Worm (Caenorhabditis elegans) whole organism, early embryonic: ENCODE results near the gene F36D4.1.
"Not testable (repeated sequence)": the region's sequence is repeated elsewhere in the genome, so short reads cannot be mapped to it uniquely, and the experiment has no call there.

Experiments
- B0310.2 ChIP-seq: sonication (generic microtip); optimal IDR thresholded peaks from 2 replicates; lab custom pipeline; 2016; ENCODE audit warnings: mild to moderate bottlenecking, missing genetic modification characterization, missing compliant biosample characterization
- F13C5.2 ChIP-seq: sonication (generic microtip); optimal IDR thresholded peaks from 2 replicates; lab custom pipeline; 2017; ENCODE audit warnings: mild to moderate bottlenecking, missing genetic modification characterization, inconsistent platforms, missing compliant biosample characterization
- aly-1 ChIP-seq: sonication (generic microtip); optimal IDR thresholded peaks from 2 replicates; lab custom pipeline; 2016; ENCODE audit warnings: missing genetic modification characterization, missing compliant biosample characterization
- ama-1 ChIP-seq: fragments of 150-350 bp; optimal IDR thresholded peaks from 2 replicates; lab custom pipeline; 2014
- ceh-13 ChIP-seq: fragments of 200-800 bp; sonication (Bioruptor generic); optimal IDR thresholded peaks from 2 replicates; lab custom pipeline; 2018; ENCODE audit warnings: mild to moderate bottlenecking, missing genetic modification characterization, missing compliant biosample characterization
- ceh-36 ChIP-seq: sonication (generic microtip); optimal IDR thresholded peaks from 2 replicates; lab custom pipeline; 2016; ENCODE audit warnings: missing genetic modification characterization, inconsistent platforms, missing compliant biosample characterization
- ets-7 ChIP-seq: sonication (generic microtip); optimal IDR thresholded peaks from 2 replicates; lab custom pipeline; 2016; ENCODE audit warnings: missing genotype, missing genetic modification characterization, missing compliant biosample characterization
- flt-1 ChIP-seq: fragments of 200-800 bp; sonication (Bioruptor generic); IDR thresholded peaks from 2 replicates; pipeline ENCODE4 v1.3.6; 2022; ENCODE audit warnings: missing genetic modification characterization, missing compliant biosample characterization
- hmbx-1 ChIP-seq: sonication (generic microtip); optimal IDR thresholded peaks from 2 replicates; lab custom pipeline; 2016; ENCODE audit warnings: mild to moderate bottlenecking, missing genetic modification characterization, missing compliant biosample characterization
- hmg-4 ChIP-seq: fragments of 200-800 bp; sonication (Bioruptor generic); optimal IDR thresholded peaks from 2 replicates; lab custom pipeline; 2018; ENCODE audit warnings: mild to moderate bottlenecking, missing genetic modification characterization, missing compliant biosample characterization
- hnd-1 ChIP-seq: sonication (generic microtip); optimal IDR thresholded peaks from 2 replicates; lab custom pipeline; 2016; ENCODE audit warnings: missing genetic modification characterization, missing compliant biosample characterization
- pes-1 ChIP-seq: fragments of 200-800 bp; sonication (Bioruptor generic); IDR thresholded peaks from 2 replicates; pipeline ENCODE4 v1.3.6; 2022; ENCODE audit warnings: missing genetic modification reagents, missing genetic modification characterization, missing compliant biosample characterization
- scrt-1 ChIP-seq: fragments of 200-800 bp; sonication (Bioruptor generic); IDR thresholded peaks from 2 replicates; pipeline ENCODE4 v1.3.6; 2022; ENCODE audit warnings: missing genetic modification characterization, missing compliant biosample characterization
- sea-1 ChIP-seq: fragments of 200-800 bp; sonication (Bioruptor generic); conservative IDR thresholded peaks from 2 replicates; pipeline ENCODE4 v1.3.6; 2022; ENCODE audit warnings: missing genetic modification characterization, missing compliant biosample characterization
- tbx-11 ChIP-seq: fragments of 200-800 bp; sonication (Bioruptor generic); IDR thresholded peaks from 2 replicates; pipeline ENCODE4 v1.3.6; 2022; ENCODE audit warnings: missing genetic modification characterization, missing compliant biosample characterization
- tbx-37 ChIP-seq: fragments of 200-800 bp; sonication (Bioruptor generic); conservative IDR thresholded peaks from 2 replicates; pipeline ENCODE4 v1.3.6; 2022; ENCODE audit warnings: missing genetic modification reagents, missing genetic modification characterization, missing compliant biosample characterization
- tra-4 ChIP-seq: sonication (generic microtip); optimal IDR thresholded peaks from 2 replicates; lab custom pipeline; 2017; ENCODE audit warnings: missing genetic modification characterization, missing compliant biosample characterization

The F36D4.1 gene

DNA sequence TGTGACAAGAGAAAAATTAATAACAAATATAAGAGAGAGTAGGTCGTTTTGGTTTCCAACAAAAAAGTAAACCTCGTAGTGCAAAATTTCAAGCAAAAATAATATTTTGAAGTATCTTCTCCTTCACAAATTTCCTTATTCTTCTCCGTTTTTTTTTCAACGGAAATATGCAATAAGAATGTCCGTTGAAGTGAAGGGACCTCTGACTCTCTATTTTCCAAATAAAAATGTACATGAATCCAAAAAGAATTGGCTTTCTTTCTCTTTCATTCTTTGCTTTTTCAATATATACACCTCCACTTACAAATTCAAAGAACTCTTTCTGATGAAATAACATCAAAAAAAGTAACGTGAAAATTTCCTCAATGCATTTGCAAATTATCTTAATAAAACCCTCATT, at the start of gene F36D4.1:
F36D4.1 (plus strand) TSS at position 301 of the 400 bp plus-strand sequence.
- TF ChIP-seq hmbx-1 (tag; lab: Kevin White, UChicago) (no peak), F13C5.2 (tag; lab: Kevin White, UChicago) (no peak), aly-1 (tag; lab: Kevin White, UChicago) (no peak), ets-7 (tag; lab: Kevin White, UChicago) (no peak), tbx-11 (GFP tag; lab: Robert Waterston, UW) (no peak), tbx-37 (no peak)

DNA sequence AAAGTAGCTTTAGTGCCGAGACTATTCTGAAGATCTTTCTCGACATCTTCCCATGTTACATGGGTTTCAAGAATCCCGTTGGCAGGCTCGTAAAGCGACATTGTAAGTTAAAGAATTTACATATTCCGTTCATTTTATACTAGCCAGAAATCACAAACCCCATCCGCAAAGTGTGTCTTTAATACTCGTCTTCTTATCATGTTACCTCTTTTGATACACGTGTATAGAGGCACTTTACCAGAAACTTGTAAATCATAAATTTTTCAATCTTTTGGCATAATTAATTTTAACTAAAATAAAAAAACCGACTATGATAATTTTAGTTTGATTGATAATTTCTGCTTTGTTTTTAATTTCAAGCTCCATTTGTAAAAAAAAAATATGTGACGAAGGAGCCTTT, 45.7 kb upstream of the F36D4.1 start, which contains the start of gene E02C12.6:
E02C12.6 (minus strand) TSS at position 101 of the 400 bp plus-strand sequence.
- no peak for TF ChIP-seq scrt-1 (GFP tag; lab: Robert Waterston, UW)
- no peak for TF ChIP-seq aly-1 (tag; lab: Kevin White, UChicago)
- TF ChIP-seq ama-1 (lab: Kevin White, UChicago) = no peak
- no peak for TF ChIP-seq hmg-4
- TF ChIP-seq F13C5.2 (tag; lab: Kevin White, UChicago) = no peak
- TF ChIP-seq ceh-36 = no peak
- TF ChIP-seq hnd-1 (tag; lab: Kevin White, UChicago) = no peak
- no peak for TF ChIP-seq hmbx-1 (tag; lab: Kevin White, UChicago)
- no peak for TF ChIP-seq ets-7 (tag; lab: Kevin White, UChicago)
- TF ChIP-seq sea-1 = no peak
- no peak for TF ChIP-seq ceh-13 (GFP tag; lab: Kevin White, UChicago)
- TF ChIP-seq tbx-11 (GFP tag; lab: Robert Waterston, UW) = no peak
- no peak for TF ChIP-seq flt-1 (GFP tag; lab: Robert Waterston, UW)
- no peak for TF ChIP-seq B0310.2 (tag; lab: Kevin White, UChicago)

DNA sequence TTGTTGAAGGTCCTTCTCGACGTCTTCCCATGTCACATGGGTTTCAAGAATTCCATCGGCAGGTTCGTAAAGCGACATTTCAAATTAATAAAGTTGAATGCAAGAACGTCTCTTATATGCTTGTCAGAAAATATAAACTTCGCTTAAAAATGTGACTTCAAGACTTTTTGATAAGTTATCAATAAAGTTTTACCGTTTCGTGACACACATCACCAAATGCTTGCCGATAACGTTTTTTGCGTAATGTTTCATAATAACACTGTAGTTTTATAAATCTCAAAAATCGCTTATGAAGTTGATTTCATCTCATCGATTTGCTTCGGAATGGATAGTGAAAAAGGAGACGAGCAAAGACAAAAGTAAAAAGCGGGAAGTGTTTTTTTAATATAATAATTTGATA, 43.3 kb upstream of the F36D4.1 start, which contains the start of gene E02C12.8:
E02C12.8 (minus strand) TSS at position 141 of the 400 bp plus-strand sequence.
- TF ChIP-seq sea-1 = no peak
- TF ChIP-seq tbx-11 (GFP tag; lab: Robert Waterston, UW) = no peak
- no peak for TF ChIP-seq B0310.2 (tag; lab: Kevin White, UChicago)
- no peak for TF ChIP-seq flt-1 (GFP tag; lab: Robert Waterston, UW)
- TF ChIP-seq hmbx-1 (tag; lab: Kevin White, UChicago) = no peak
- no peak for TF ChIP-seq F13C5.2 (tag; lab: Kevin White, UChicago)
- TF ChIP-seq tra-4 (tag; lab: Kevin White, UChicago) = no peak

DNA sequence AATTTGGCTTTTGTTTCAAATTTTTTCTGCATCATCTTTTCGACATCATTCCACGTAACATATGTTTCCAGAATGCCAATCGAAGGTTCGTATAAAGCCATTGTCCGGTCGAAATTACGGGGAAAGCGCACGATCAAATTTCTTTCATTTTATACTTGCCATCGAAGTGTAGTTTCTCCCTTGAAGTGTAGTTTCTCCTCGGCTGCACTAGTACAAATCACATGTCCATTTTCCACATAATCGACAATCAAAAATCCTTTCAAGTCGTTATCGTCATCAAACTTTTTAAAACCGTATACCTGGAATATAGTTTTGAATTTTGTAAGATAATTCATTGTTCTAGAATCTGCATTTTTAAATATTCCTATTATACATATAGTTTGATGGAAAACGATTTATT, 41.3 kb upstream of the F36D4.1 start, which contains the start of gene E02C12.9:
E02C12.9 (minus strand) TSS at position 101 of the 400 bp plus-strand sequence.
- TF ChIP-seq pes-1 (GFP tag; lab: Robert Waterston, UW) = no peak
- TF ChIP-seq flt-1 (GFP tag; lab: Robert Waterston, UW) = no peak
- no peak for TF ChIP-seq B0310.2 (tag; lab: Kevin White, UChicago)
- no peak for TF ChIP-seq sea-1
- TF ChIP-seq ceh-13 (GFP tag; lab: Kevin White, UChicago) = no peak
- no peak for TF ChIP-seq F13C5.2 (tag; lab: Kevin White, UChicago)
- TF ChIP-seq aly-1 (tag; lab: Kevin White, UChicago) = no peak
- no peak for TF ChIP-seq scrt-1 (GFP tag; lab: Robert Waterston, UW)
- TF ChIP-seq tbx-11 (GFP tag; lab: Robert Waterston, UW) = no peak
- no peak for TF ChIP-seq hnd-1 (tag; lab: Kevin White, UChicago)
- no peak for TF ChIP-seq hmg-4
- no peak for TF ChIP-seq tra-4 (tag; lab: Kevin White, UChicago)
- TF ChIP-seq hmbx-1 (tag; lab: Kevin White, UChicago) = no peak
- no peak for TF ChIP-seq ama-1 (lab: Kevin White, UChicago)
- no peak for TF ChIP-seq tbx-37
- no peak for TF ChIP-seq ets-7 (tag; lab: Kevin White, UChicago)
- no peak for TF ChIP-seq ceh-36

DNA sequence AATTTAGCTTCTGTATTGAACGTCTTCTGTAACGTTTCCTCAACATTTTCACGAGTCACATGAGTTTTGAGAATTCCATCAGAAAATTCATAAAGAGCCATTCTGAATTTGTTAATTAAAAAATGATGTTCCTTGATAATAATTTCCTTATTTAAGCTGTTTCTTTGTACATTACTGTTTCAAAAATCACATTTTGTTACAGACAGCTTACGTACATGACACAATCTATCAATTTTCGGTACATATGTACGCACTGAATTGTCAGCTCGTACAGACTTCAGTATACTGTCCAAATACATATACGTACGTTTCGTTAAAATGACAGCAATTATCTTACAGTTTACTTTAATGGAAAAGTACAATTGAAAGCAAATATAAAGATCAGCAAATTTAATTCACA, 40.3 kb upstream of the F36D4.1 start, which contains the start of gene E02C12.19:
E02C12.19 (minus strand) TSS at position 101 of the 400 bp plus-strand sequence.
- no peak for TF ChIP-seq hmg-4
- TF ChIP-seq tbx-37 = no peak
- no peak for TF ChIP-seq scrt-1 (GFP tag; lab: Robert Waterston, UW)
- no peak for TF ChIP-seq tra-4 (tag; lab: Kevin White, UChicago)
- no peak for TF ChIP-seq hmbx-1 (tag; lab: Kevin White, UChicago)
- TF ChIP-seq pes-1 (GFP tag; lab: Robert Waterston, UW) = no peak
- TF ChIP-seq ets-7 (tag; lab: Kevin White, UChicago) = no peak
- TF ChIP-seq ceh-13 (GFP tag; lab: Kevin White, UChicago) = no peak
- no peak for TF ChIP-seq sea-1
- no peak for TF ChIP-seq ceh-36
- no peak for TF ChIP-seq B0310.2 (tag; lab: Kevin White, UChicago)
- TF ChIP-seq flt-1 (GFP tag; lab: Robert Waterston, UW) = no peak
- no peak for TF ChIP-seq F13C5.2 (tag; lab: Kevin White, UChicago)

DNA sequence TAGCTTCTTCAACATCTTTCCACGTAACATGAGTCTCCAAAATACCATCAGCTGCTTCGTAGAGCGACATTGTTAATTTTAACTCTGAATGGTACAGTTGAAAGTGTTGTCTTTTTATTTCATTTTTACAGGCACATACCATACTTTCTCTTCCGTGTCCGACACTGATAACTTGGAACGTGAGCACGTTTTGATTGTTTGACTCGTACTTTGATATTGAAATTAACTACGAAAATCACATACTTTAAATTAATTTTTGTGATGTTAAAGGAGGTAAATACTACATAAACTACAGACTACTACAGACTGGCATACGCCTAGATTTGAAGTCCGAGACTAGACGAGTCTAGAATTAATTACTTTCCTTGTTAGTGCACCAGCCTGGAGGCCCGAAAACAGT, 38.4 kb upstream of the F36D4.1 start, which contains the start of gene E02C12.10:
E02C12.10 (minus strand) TSS at position 75 of the 400 bp plus-strand sequence.
- no peak for TF ChIP-seq ets-7 (tag; lab: Kevin White, UChicago)
- no peak for TF ChIP-seq ceh-13 (GFP tag; lab: Kevin White, UChicago)
- no peak for TF ChIP-seq sea-1
- no peak for TF ChIP-seq aly-1 (tag; lab: Kevin White, UChicago)
- no peak for TF ChIP-seq flt-1 (GFP tag; lab: Robert Waterston, UW)
- TF ChIP-seq scrt-1 (GFP tag; lab: Robert Waterston, UW) = no peak

DNA sequence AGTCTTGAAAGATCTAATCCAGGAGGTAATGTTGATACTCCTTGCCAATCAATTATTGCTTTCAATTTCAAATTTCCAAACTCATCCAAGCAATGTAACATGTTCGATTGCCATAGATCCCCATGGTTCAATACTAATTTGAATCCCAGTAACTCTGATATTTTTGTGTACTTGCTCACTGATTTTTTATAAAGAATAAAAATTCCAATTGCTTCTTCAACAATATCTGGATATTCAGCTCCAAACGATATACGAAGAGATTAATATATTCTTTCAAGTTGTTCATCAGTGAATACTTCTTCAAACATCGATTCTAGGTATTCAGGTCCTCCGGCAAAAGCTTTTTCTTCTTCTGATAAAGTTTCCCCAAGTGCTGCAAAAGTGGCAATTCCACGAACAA, 36.9 kb upstream of the F36D4.1 start, which contains the start of gene E02C12.11:
E02C12.11 (minus strand) TSS at position 101 of the 400 bp plus-strand sequence.
- TF ChIP-seq aly-1 (tag; lab: Kevin White, UChicago); ets-7 (tag; lab: Kevin White, UChicago); tbx-37: not testable (repeated sequence)
